Worm (Caenorhabditis elegans): ENCODE results near the gene T23F2.4.

DNA sequence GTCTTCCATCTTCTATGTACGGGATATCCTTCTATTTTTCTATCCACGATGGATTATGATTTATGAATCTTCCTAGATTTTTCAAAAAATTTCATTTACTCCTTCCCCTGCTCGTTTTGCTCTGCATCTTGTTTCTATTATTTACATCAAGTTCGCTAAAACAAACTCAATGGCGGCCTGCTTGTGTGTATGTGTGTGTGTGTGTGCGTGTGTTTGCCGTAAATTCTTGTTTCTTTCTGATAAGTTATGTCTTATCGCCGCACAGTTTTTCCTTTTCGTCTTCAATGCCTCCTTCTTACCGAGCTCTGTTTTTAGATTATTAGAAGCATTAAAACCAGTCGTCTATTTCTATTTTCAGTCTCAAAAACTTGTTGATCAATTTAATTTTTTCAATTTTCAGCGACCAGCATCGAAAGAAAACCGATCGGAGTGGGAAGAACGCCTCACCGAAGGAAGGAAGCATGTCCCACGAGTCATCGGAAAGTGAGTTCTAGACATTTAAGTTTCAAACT is 35.5 kb downstream of the T23F2.4 start, which contains the start of gene dlg-1:
- TF ChIP-seq ama-1 (optimal IDR thresholded peaks at IDR 0.05) (no peak), ama-1 (GFP tag; optimal IDR thresholded peaks at IDR 0.05) (no peak), pha-4 (tag; optimal IDR thresholded peaks at IDR 0.05) (no peak), lag-1 (GFP tag; IDR thresholded peaks at IDR 0.05) (no peak), F33H1.4 (GFP tag; IDR thresholded peaks at IDR 0.05) (no peak), lsy-27 (tag; optimal IDR thresholded peaks at IDR 0.05; ENCODE audit: borderline replicate concordance, insufficient read depth) (no peak), F49E8.2 (tag; optimal IDR thresholded peaks at IDR 0.05; ENCODE audit: insufficient read depth) (no peak), D2030.7 (GFP tag; IDR thresholded peaks at IDR 0.05) (no peak), B0261.1 (tag; optimal IDR thresholded peaks at IDR 0.05) (no peak)
